Worm (Caenorhabditis elegans) whole organism, L4/young adult: Measurements from ENCODE around the gene chs-2.

Experiments
- dao-5 ChIP-seq: sonication (generic microtip); optimal IDR thresholded peaks from 2 replicates; lab custom pipeline; 2016; ENCODE audit warnings: missing genotype, missing genetic modification characterization, moderate library complexity, missing compliant biosample characterization
- him-1 ChIP-seq: sonication (generic microtip); optimal IDR thresholded peaks from 2 replicates; lab custom pipeline; 2016; ENCODE audit warnings: missing genotype, missing genetic modification reagents, missing genetic modification characterization, missing compliant biosample characterization

- TF ChIP-seq him-1 (no peak), dao-5 (no peak)
These were observed 37.4 kb upstream of the chs-2 start for ce11 chrII:159294-159922.
